Fruit fly (Drosophila melanogaster): ENCODE measurements around the gene CG10514.

The CG10514 gene

dm6 chr3R:25262322-25262761, 17.3 kb downstream of the CG10514 start, which contains the start of the genes Kdsr and CG11858 (continued):
- TF ChIP-seq nerfin-1 (tag; optimal IDR thresholded peaks at IDR 0.05) (peak; percentile 28), H2.0 (GFP tag; IDR thresholded peaks at IDR 0.05) (peak; percentile 60; the same call in 1 of the 2 replicates), CG1792 (GFP tag; optimal IDR thresholded peaks at IDR 0.05) (peak; percentile 40), Ets65A (GFP tag) (peak; percentile 94), ash1 (GFP tag; optimal IDR thresholded peaks at IDR 0.05) (no peak), twi (tag; optimal IDR thresholded peaks at IDR 0.05) (peak; percentile 30), BEAF-32 (GFP tag; optimal IDR thresholded peaks at IDR 0.05) (peak; percentile 52), B-H2 (GFP tag; optimal IDR thresholded peaks at IDR 0.05) (peak; percentile 74), Dip2 (GFP tag; IDR thresholded peaks at IDR 0.05) (no peak), CG14441 (GFP tag; IDR thresholded peaks at IDR 0.05) (peak; percentile 72), CG6765 (GFP tag; optimal IDR thresholded peaks at IDR 0.05) (no peak), YL-1 (GFP tag; optimal IDR thresholded peaks at IDR 0.05) (peak; percentile 3), Fer3 (tag; optimal IDR thresholded peaks at IDR 0.05) (peak; percentile 61), CG1602 (GFP tag; optimal IDR thresholded peaks at IDR 0.05) (peak; percentile 12), CG11085 (GFP tag; IDR thresholded peaks at IDR 0.05) (no peak), az2 (GFP tag; optimal IDR thresholded peaks at IDR 0.05) (peak; percentile 52), lab (GFP tag; optimal IDR thresholded peaks at IDR 0.05) (no peak), pros (GFP tag; optimal IDR thresholded peaks at IDR 0.05) (no peak), bab2 (GFP tag; optimal IDR thresholded peaks at IDR 0.05) (peak; percentile 40), phol (tag; optimal IDR thresholded peaks at IDR 0.05) (peak; percentile 75), CG4328 (GFP tag; optimal IDR thresholded peaks at IDR 0.05) (no peak), CG4730 (GFP tag; IDR thresholded peaks at IDR 0.05) (peak; percentile 37; the same call in 1 of the 2 replicates), bigmax (GFP tag; optimal IDR thresholded peaks at IDR 0.05) (no peak), Poxn (GFP tag; IDR thresholded peaks at IDR 0.05) (no peak), Rx (GFP tag; IDR thresholded peaks at IDR 0.05) (peak; percentile 50), danr (GFP tag; IDR thresholded peaks at IDR 0.05) (peak; percentile 58; the same call in 1 of the 2 replicates), cwo (GFP tag; optimal IDR thresholded peaks at IDR 0.05) (peak; percentile 12), Sox100B (GFP tag; optimal IDR thresholded peaks at IDR 0.05) (no peak), ro (GFP tag; IDR thresholded peaks at IDR 0.05) (no peak), ac (GFP tag; optimal IDR thresholded peaks at IDR 0.05) (no peak), ewg (GFP tag; optimal IDR thresholded peaks at IDR 0.05) (no peak), CG18764 (GFP tag; optimal IDR thresholded peaks at IDR 0.05) (peak; percentile 27), CG15011 (GFP tag; optimal IDR thresholded peaks at IDR 0.05) (no peak), toy (GFP tag; IDR thresholded peaks at IDR 0.05) (no peak), seq (GFP tag; IDR thresholded peaks at IDR 0.05) (peak; percentile 55; the same call in 1 of the 2 replicates), CG16779 (GFP tag; IDR thresholded peaks at IDR 0.05) (no peak), MESR4 (GFP tag; optimal IDR thresholded peaks at IDR 0.05) (peak; percentile 43), nom (GFP tag; optimal IDR thresholded peaks at IDR 0.05) (no peak), CG12659 (GFP tag; optimal IDR thresholded peaks at IDR 0.05) (peak; percentile 66), CG8281 (tag; optimal IDR thresholded peaks at IDR 0.05) (peak; percentile 7), gsb-n (tag; optimal IDR thresholded peaks at IDR 0.05) (no peak), wek (GFP tag; optimal IDR thresholded peaks at IDR 0.05) (peak; percentile 25), CG2116 (GFP tag; optimal IDR thresholded peaks at IDR 0.05) (peak; percentile 63), exex (tag; optimal IDR thresholded peaks at IDR 0.05) (peak; percentile 63), CG6813 (GFP tag; optimal IDR thresholded peaks at IDR 0.05) (no peak), sug (tag; optimal IDR thresholded peaks at IDR 0.05) (peak; percentile 70), Side (GFP tag; optimal IDR thresholded peaks at IDR 0.05) (peak; percentile 3), CG34224 (GFP tag; IDR thresholded peaks at IDR 0.05; ENCODE audit: partially characterized antibody) (no peak), CrebB (tag; optimal IDR thresholded peaks at IDR 0.05) (peak; percentile 44), Lim3 (GFP tag; IDR thresholded peaks at IDR 0.05) (no peak), Gug (GFP tag; IDR thresholded peaks at IDR 0.05) (no peak)
